Worm (Caenorhabditis elegans): ENCODE data around the gene cab-1.

cab-1 gene

ce11 chrX:12201435-12201834 lies 11.3 kb downstream of the cab-1 start:
- TF ChIP-seq hmg-4 (GFP tag; optimal IDR thresholded peaks at IDR 0.05) (no peak), B0310.2 (tag; optimal IDR thresholded peaks at IDR 0.05) (no peak), tbx-37 (GFP tag; conservative IDR thresholded peaks at IDR 0.05) (no peak), scrt-1 (GFP tag; IDR thresholded peaks at IDR 0.05) (no peak), hmbx-1 (tag; optimal IDR thresholded peaks at IDR 0.05) (no peak), pes-1 (GFP tag; IDR thresholded peaks at IDR 0.05) (no peak), sea-1 (GFP tag; conservative IDR thresholded peaks at IDR 0.05) (no peak), flt-1 (GFP tag; IDR thresholded peaks at IDR 0.05) (no peak), tbx-11 (GFP tag; IDR thresholded peaks at IDR 0.05) (no peak), ceh-13 (GFP tag; optimal IDR thresholded peaks at IDR 0.05) (no peak), ets-7 (tag; optimal IDR thresholded peaks at IDR 0.05) (no peak), tra-4 (tag; optimal IDR thresholded peaks at IDR 0.05) (no peak), ceh-36 (tag; optimal IDR thresholded peaks at IDR 0.05) (no peak), ama-1 (optimal IDR thresholded peaks at IDR 0.05) (no peak)

- TF ChIP-seq ama-1 (optimal IDR thresholded peaks at IDR 0.05) = no peak
- no peak for TF ChIP-seq pes-1 (GFP tag; IDR thresholded peaks at IDR 0.05)
- no peak for TF ChIP-seq hnd-1 (tag; optimal IDR thresholded peaks at IDR 0.05)
Observed at ce11 chrX:12200577-12200976, 12.1 kb downstream of the cab-1 start.

ce11 chrX:12198298-12198697 lies 14.4 kb downstream of the cab-1 start:
- TF ChIP-seq tbx-37 (GFP tag; conservative IDR thresholded peaks at IDR 0.05) (no peak), ets-7 (tag; optimal IDR thresholded peaks at IDR 0.05) (no peak), hmg-4 (GFP tag; optimal IDR thresholded peaks at IDR 0.05) (no peak), B0310.2 (tag; optimal IDR thresholded peaks at IDR 0.05) (no peak), tbx-11 (GFP tag; IDR thresholded peaks at IDR 0.05) (no peak), aly-1 (tag; optimal IDR thresholded peaks at IDR 0.05) (no peak), tra-4 (tag; optimal IDR thresholded peaks at IDR 0.05) (no peak), sea-1 (GFP tag; conservative IDR thresholded peaks at IDR 0.05) (no peak), ceh-13 (GFP tag; optimal IDR thresholded peaks at IDR 0.05) (no peak), ceh-36 (tag; optimal IDR thresholded peaks at IDR 0.05) (no peak), flt-1 (GFP tag; IDR thresholded peaks at IDR 0.05) (no peak), ama-1 (optimal IDR thresholded peaks at IDR 0.05) (no peak), F13C5.2 (tag; optimal IDR thresholded peaks at IDR 0.05) (no peak), pes-1 (GFP tag; IDR thresholded peaks at IDR 0.05) (no peak), scrt-1 (GFP tag; IDR thresholded peaks at IDR 0.05) (no peak), hnd-1 (tag; optimal IDR thresholded peaks at IDR 0.05) (no peak), hmbx-1 (tag; optimal IDR thresholded peaks at IDR 0.05) (no peak)

ce11 chrX:12197367-12197766 lies 15.3 kb downstream of the cab-1 start:
- TF ChIP-seq ets-7 (tag; optimal IDR thresholded peaks at IDR 0.05) = no peak
- TF ChIP-seq F13C5.2 (tag; optimal IDR thresholded peaks at IDR 0.05) = no peak
- no peak for TF ChIP-seq hnd-1 (tag; optimal IDR thresholded peaks at IDR 0.05)
- no peak for TF ChIP-seq hmg-4 (GFP tag; optimal IDR thresholded peaks at IDR 0.05)
- TF ChIP-seq flt-1 (GFP tag; IDR thresholded peaks at IDR 0.05) = no peak
- TF ChIP-seq pes-1 (GFP tag; IDR thresholded peaks at IDR 0.05) = no peak
- no peak for TF ChIP-seq tbx-37 (GFP tag; conservative IDR thresholded peaks at IDR 0.05)
- no peak for TF ChIP-seq B0310.2 (tag; optimal IDR thresholded peaks at IDR 0.05)
- no peak for TF ChIP-seq scrt-1 (GFP tag; IDR thresholded peaks at IDR 0.05)
- no peak for TF ChIP-seq ama-1 (optimal IDR thresholded peaks at IDR 0.05)
- no peak for TF ChIP-seq tra-4 (tag; optimal IDR thresholded peaks at IDR 0.05)
- no peak for TF ChIP-seq ceh-36 (tag; optimal IDR thresholded peaks at IDR 0.05)
- TF ChIP-seq sea-1 (GFP tag; conservative IDR thresholded peaks at IDR 0.05) = no peak
- no peak for TF ChIP-seq aly-1 (tag; optimal IDR thresholded peaks at IDR 0.05)
- TF ChIP-seq ceh-13 (GFP tag; optimal IDR thresholded peaks at IDR 0.05) = no peak
- no peak for TF ChIP-seq tbx-11 (GFP tag; IDR thresholded peaks at IDR 0.05)
- TF ChIP-seq hmbx-1 (tag; optimal IDR thresholded peaks at IDR 0.05) = no peak

- TF ChIP-seq F13C5.2 (tag; optimal IDR thresholded peaks at IDR 0.05) = no peak
- no peak for TF ChIP-seq B0310.2 (tag; optimal IDR thresholded peaks at IDR 0.05)
- TF ChIP-seq hmg-4 (GFP tag; optimal IDR thresholded peaks at IDR 0.05) = peak; percentile 51
- TF ChIP-seq tbx-37 (GFP tag; conservative IDR thresholded peaks at IDR 0.05) = no peak
- TF ChIP-seq tra-4 (tag; optimal IDR thresholded peaks at IDR 0.05) = no peak
- no peak for TF ChIP-seq aly-1 (tag; optimal IDR thresholded peaks at IDR 0.05)
Observed at ce11 chrX:12188280-12189071, 24.2 kb downstream of the cab-1 start.

ce11 chrX:12186592-12186991 lies 26.1 kb downstream of the cab-1 start:
- TF ChIP-seq hmg-4 (GFP tag; optimal IDR thresholded peaks at IDR 0.05) (no peak), ceh-36 (tag; optimal IDR thresholded peaks at IDR 0.05) (no peak), aly-1 (tag; optimal IDR thresholded peaks at IDR 0.05) (no peak), B0310.2 (tag; optimal IDR thresholded peaks at IDR 0.05) (no peak), hnd-1 (tag; optimal IDR thresholded peaks at IDR 0.05) (no peak), ama-1 (optimal IDR thresholded peaks at IDR 0.05) (no peak), scrt-1 (GFP tag; IDR thresholded peaks at IDR 0.05) (no peak), pes-1 (GFP tag; IDR thresholded peaks at IDR 0.05) (no peak), tra-4 (tag; optimal IDR thresholded peaks at IDR 0.05) (no peak), ceh-13 (GFP tag; optimal IDR thresholded peaks at IDR 0.05) (no peak), flt-1 (GFP tag; IDR thresholded peaks at IDR 0.05) (no peak), sea-1 (GFP tag; conservative IDR thresholded peaks at IDR 0.05) (no peak), tbx-37 (GFP tag; conservative IDR thresholded peaks at IDR 0.05) (no peak), hmbx-1 (tag; optimal IDR thresholded peaks at IDR 0.05) (no peak)

ce11 chrX:12185847-12186559 lies 26.7 kb downstream of the cab-1 start:
- TF ChIP-seq tbx-37 (GFP tag; conservative IDR thresholded peaks at IDR 0.05) (no peak), pes-1 (GFP tag; IDR thresholded peaks at IDR 0.05) (no peak), ets-7 (tag; optimal IDR thresholded peaks at IDR 0.05) (no peak), B0310.2 (tag; optimal IDR thresholded peaks at IDR 0.05) (no peak), sea-1 (GFP tag; conservative IDR thresholded peaks at IDR 0.05) (no peak), hmg-4 (GFP tag; optimal IDR thresholded peaks at IDR 0.05) (no peak)
